Worm (Caenorhabditis elegans): ENCODE results near the gene F35C11.6.

The F35C11.6 gene

DNA sequence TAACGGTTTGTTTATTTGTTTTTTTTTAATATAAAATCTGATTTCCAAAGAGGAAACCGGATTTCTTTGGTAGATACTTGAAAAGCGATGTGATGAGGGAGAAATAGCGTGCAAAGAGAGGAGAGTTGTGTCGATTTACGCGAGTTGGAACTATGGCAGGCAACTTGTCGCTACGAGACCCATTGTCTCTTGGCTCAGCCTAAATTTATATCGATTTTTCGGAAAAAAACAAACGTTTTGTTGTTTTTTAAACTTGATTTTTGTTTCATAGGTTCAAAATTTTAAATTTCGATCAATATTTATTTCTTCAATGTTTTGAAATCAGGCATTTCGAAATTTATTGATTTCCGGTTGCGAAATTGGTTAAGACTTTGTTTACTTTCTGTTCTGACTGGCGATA lies 42.5 kb downstream of the F35C11.6 start, which contains the start of gene M110.3 (continued):
- TF ChIP-seq pha-4 (GFP tag; IDR thresholded peaks at IDR 0.05), result no peak
- no peak for TF ChIP-seq pha-4 (tag; optimal IDR thresholded peaks at IDR 0.05)
- TF ChIP-seq aha-1 (tag), result no peak
- no peak for TF ChIP-seq daf-16 (GFP tag; optimal IDR thresholded peaks at IDR 0.05)
- TF ChIP-seq daf-16 (tag; optimal IDR thresholded peaks at IDR 0.05), result peak; percentile 37
- no peak for TF ChIP-seq vab-7 (GFP tag; IDR thresholded peaks at IDR 0.05)
- no peak for TF ChIP-seq snpc-1.2 (GFP tag; IDR thresholded peaks at IDR 0.05)
- peak; percentile 29 for TF ChIP-seq rbr-2 (tag; optimal IDR thresholded peaks at IDR 0.05)
- TF ChIP-seq php-3 (GFP tag; IDR thresholded peaks at IDR 0.05), result no peak
- TF ChIP-seq R02D3.7 (tag; optimal IDR thresholded peaks at IDR 0.05), result peak; percentile 76
- TF ChIP-seq dve-1 (tag; optimal IDR thresholded peaks at IDR 0.05; ENCODE audit: insufficient read depth), result peak; percentile 25
- TF ChIP-seq hmg-1.1 (GFP tag; IDR thresholded peaks at IDR 0.05), result peak; percentile 57; the same call in 1 of the 2 replicates
- TF ChIP-seq unc-39 (tag; optimal IDR thresholded peaks at IDR 0.05), result no peak
- peak; percentile 42 for TF ChIP-seq ceh-28 (tag; optimal IDR thresholded peaks at IDR 0.05)
- TF ChIP-seq spr-1 (tag; optimal IDR thresholded peaks at IDR 0.05), result no peak
- peak; percentile 17 for TF ChIP-seq nhr-28 (tag; optimal IDR thresholded peaks at IDR 0.05)
- TF ChIP-seq mep-1 (tag; optimal IDR thresholded peaks at IDR 0.05), result peak; percentile 38
- TF ChIP-seq dpl-1 (GFP tag; optimal IDR thresholded peaks at IDR 0.05), result peak; percentile 53
- no peak for TF ChIP-seq saeg-2 (GFP tag; IDR thresholded peaks at IDR 0.05)
- no peak for TF ChIP-seq F37D6.2 (tag; optimal IDR thresholded peaks at IDR 0.05)
- peak; percentile 23 for TF ChIP-seq unc-130 (GFP tag; optimal IDR thresholded peaks at IDR 0.05)
- no peak for TF ChIP-seq egl-43 (GFP tag; IDR thresholded peaks at IDR 0.05)
- TF ChIP-seq spr-3 (GFP tag; optimal IDR thresholded peaks at IDR 0.05), result no peak
- TF ChIP-seq fkh-10 (GFP tag; optimal IDR thresholded peaks at IDR 0.05), result peak; percentile 45
- TF ChIP-seq nhr-48 (tag; optimal IDR thresholded peaks at IDR 0.05), result no peak
- TF ChIP-seq nhr-76 (tag; optimal IDR thresholded peaks at IDR 0.05), result no peak
- peak; percentile 45 for TF ChIP-seq hlh-30 (tag; optimal IDR thresholded peaks at IDR 0.05; ENCODE audit: insufficient read depth)
- no peak for TF ChIP-seq ceh-44 (GFP tag; IDR thresholded peaks at IDR 0.05)
- no peak for TF ChIP-seq lin-39 (tag; optimal IDR thresholded peaks at IDR 0.05)
- no peak for TF ChIP-seq lim-7 (GFP tag; IDR thresholded peaks at IDR 0.05)
- no peak for TF ChIP-seq ztf-7 (tag; optimal IDR thresholded peaks at IDR 0.05)
- no peak for TF ChIP-seq set-16 (GFP tag; IDR thresholded peaks at IDR 0.05)
- TF ChIP-seq Y5F2A.4 (GFP tag; optimal IDR thresholded peaks at IDR 0.05), result no peak
- TF ChIP-seq lin-38 (GFP tag; IDR thresholded peaks at IDR 0.05), result 0 out of 2 replicates have a peak, but pooled peaks have one; percentile 25
- TF ChIP-seq arid-1 (GFP tag; conservative IDR thresholded peaks at IDR 0.05), result no peak
- no peak for TF ChIP-seq mxl-2 (GFP tag; conservative IDR thresholded peaks at IDR 0.05)
- TF ChIP-seq sdz-12 (GFP tag; optimal IDR thresholded peaks at IDR 0.05), result no peak
- no peak for TF ChIP-seq daf-8 (GFP tag; IDR thresholded peaks at IDR 0.05)
- no peak for TF ChIP-seq ceh-32 (tag; optimal IDR thresholded peaks at IDR 0.05; ENCODE audit: poor library complexity)

DNA sequence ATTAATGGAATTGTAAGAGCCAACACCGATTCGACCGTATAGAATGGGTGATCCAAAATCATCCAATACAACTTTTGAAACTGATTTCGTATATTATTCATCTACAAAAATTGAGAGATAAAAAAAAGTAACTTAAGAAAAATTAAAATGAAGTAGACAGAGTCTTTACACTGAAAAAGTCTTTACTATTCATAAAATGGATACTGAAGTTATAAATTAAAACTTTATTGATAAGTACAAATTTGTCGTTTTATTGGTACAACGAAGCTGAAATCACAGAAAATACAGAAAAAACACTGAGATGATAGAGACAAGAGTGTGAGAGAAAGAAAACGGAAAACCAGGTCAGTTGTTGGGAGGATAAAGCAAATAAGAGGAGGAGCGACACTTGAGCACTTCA lies 44.6 kb downstream of the F35C11.6 start, which contains the start of gene M110.10:
M110.10 (minus strand) TSS at position 101 of the 400 bp plus-strand sequence.
- peak; percentile 6 for TF ChIP-seq aha-1 (tag)
- TF ChIP-seq tag-97 (GFP tag; IDR thresholded peaks at IDR 0.05), result no peak
- TF ChIP-seq unc-62 (GFP tag; optimal IDR thresholded peaks at IDR 0.05 in 1 of 2), result peak in 1 of 2 experiments; percentile 71
- TF ChIP-seq unc-62 (tag; optimal IDR thresholded peaks at IDR 0.05), result no peak
- TF ChIP-seq lir-3 (tag; optimal IDR thresholded peaks at IDR 0.05), result no peak
- no peak for TF ChIP-seq D1046.2 (GFP tag; IDR thresholded peaks at IDR 0.05)
